Worm (Caenorhabditis elegans): ENCODE measurements around the gene T13C2.2.
"Not testable (repeated sequence)": the region's sequence is repeated elsewhere in the genome, so short reads cannot be mapped to it uniquely, and the experiment has no call there.

T13C2.2 gene

DNA sequence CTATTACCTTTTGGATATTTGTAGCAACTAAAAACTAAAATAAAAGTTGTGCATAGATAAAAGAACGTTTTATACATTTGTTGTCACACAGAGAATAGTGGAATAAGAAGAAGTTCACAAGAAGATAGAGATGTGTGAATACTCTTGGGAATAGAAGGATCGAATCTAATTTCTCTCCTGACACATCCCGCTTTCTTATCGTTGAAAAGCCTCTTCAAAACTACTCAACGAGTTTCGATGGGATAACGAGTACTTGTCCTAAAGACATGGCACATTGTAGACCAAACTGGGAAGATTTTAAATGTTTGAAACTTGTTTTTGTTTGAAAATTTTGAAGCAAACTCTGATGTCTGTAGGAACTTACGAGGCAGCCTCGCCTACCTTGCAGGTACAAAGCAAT lies 19.5 kb upstream of the T13C2.2 start:
- peak; percentile 50 for TF ChIP-seq ceh-27 (GFP tag; optimal IDR thresholded peaks at IDR 0.05)
- no peak for TF ChIP-seq hlh-12 (tag; optimal IDR thresholded peaks at IDR 0.05)
- no peak for TF ChIP-seq tbp1 (GFP tag; optimal IDR thresholded peaks at IDR 0.05)

- not testable (repeated sequence) for TF ChIP-seq mcd-1 (GFP tag; IDR thresholded peaks at IDR 0.05); nhr-90 (tag; optimal IDR thresholded peaks at IDR 0.05); bed-2 (GFP tag; IDR thresholded peaks at IDR 0.05)
Measured at ce11 chrII:6775076-6775475, 16.9 kb upstream of the T13C2.2 start, which contains the start of gene agr-1. agr-1 (minus strand) TSS chrII:6775176.

DNA sequence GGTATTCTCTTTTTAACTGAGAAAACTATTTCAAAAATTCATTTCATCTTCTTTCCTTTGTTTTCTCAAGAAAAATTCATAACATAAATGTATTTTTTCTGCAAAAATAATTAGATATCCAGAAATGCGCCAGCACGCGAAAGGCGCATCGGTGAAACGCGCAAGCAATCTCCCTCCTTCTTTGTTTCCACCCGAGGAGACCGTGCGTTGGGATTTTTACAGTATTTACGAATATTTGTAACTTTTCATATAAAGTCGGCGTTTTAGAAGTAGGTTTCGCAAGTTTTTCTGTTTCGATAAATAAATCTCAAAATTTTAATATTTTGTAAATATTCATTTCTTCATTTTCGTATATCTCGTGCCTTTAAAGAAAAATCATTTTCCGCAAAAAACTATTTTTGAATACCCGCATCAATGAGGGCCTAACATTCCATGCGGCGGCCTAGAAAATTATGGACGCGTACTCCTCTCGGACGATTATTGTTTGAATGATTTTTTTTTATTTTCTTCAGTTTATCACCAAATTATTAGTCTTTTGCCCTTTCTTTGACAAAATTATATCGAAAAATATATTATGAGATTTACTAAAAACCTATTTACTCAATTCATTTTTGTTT lies 15.5 kb upstream of the T13C2.2 start, which contains the start of gene ssup-72:
TSS of gene ssup-72 (plus strand) at position 181 of the 617 bp plus-strand sequence.
- TF ChIP-seq bed-1 (GFP tag; IDR thresholded peaks at IDR 0.05) (no peak), lir-1 (GFP tag; conservative IDR thresholded peaks at IDR 0.05) (no peak), dpl-1 (GFP tag; optimal IDR thresholded peaks at IDR 0.05) (peak; percentile 35), hsf-1 (GFP tag; IDR thresholded peaks at IDR 0.05) (no peak), nhr-179 (tag; optimal IDR thresholded peaks at IDR 0.05) (no peak), egl-44 (GFP tag; IDR thresholded peaks at IDR 0.05) (no peak), snpc-1.1 (tag; optimal IDR thresholded peaks at IDR 0.05; ENCODE audit: insufficient read depth) (no peak), lag-1 (GFP tag; IDR thresholded peaks at IDR 0.05) (no peak), athp-1 (tag; optimal IDR thresholded peaks at IDR 0.05) (peak; percentile 22), lin-35 (GFP tag; optimal IDR thresholded peaks at IDR 0.05) (no peak), let-607 (tag; optimal IDR thresholded peaks at IDR 0.05) (peak in 1 of 2 experiments; percentile 58), rcor-1 (GFP tag; IDR thresholded peaks at IDR 0.05) (no peak), aptf-3 (GFP tag; IDR thresholded peaks at IDR 0.05) (no peak), B0261.1 (tag; optimal IDR thresholded peaks at IDR 0.05) (no peak), mel-28 (tag; optimal IDR thresholded peaks at IDR 0.05; ENCODE audit: borderline replicate concordance) (no peak), chd-7 (tag; optimal IDR thresholded peaks at IDR 0.05) (no peak), snpc-4 (GFP tag; optimal IDR thresholded peaks at IDR 0.05) (no peak), snpc-4 (tag; optimal IDR thresholded peaks at IDR 0.05) (peak in 2 of 4 experiments; percentile 8 to 33), B0035.1 (tag; optimal IDR thresholded peaks at IDR 0.05) (no peak), mcd-1 (GFP tag; IDR thresholded peaks at IDR 0.05) (peak; percentile 62; the same call in 1 of the 2 replicates), F57C9.4 (tag; optimal IDR thresholded peaks at IDR 0.05) (no peak), atf-7 (tag; optimal IDR thresholded peaks at IDR 0.05) (no peak), tbx-9 (tag; optimal IDR thresholded peaks at IDR 0.05; ENCODE audit: borderline replicate concordance) (no peak), ztf-3 (GFP tag; optimal IDR thresholded peaks at IDR 0.05) (no peak), somi-1 (GFP tag; optimal IDR thresholded peaks at IDR 0.05) (no peak), lin-40 (tag; optimal IDR thresholded peaks at IDR 0.05) (peak; percentile 59), lin-26 (GFP tag; IDR thresholded peaks at IDR 0.05) (no peak), sptf-2 (GFP tag; optimal IDR thresholded peaks at IDR 0.05) (no peak), F33H1.4 (GFP tag; IDR thresholded peaks at IDR 0.05) (no peak; the same call in 1 of the 2 replicates), snpc-3.4 (tag; optimal IDR thresholded peaks at IDR 0.05) (no peak), ets-4 (GFP tag; optimal IDR thresholded peaks at IDR 0.05) (no peak), ztf-6 (GFP tag; IDR thresholded peaks at IDR 0.05) (no peak), lsl-1 (GFP tag; optimal IDR thresholded peaks at IDR 0.05) (peak; percentile 60), K12H6.12 (tag; optimal IDR thresholded peaks at IDR 0.05) (peak; percentile 1), F57A8.1 (GFP tag; optimal IDR thresholded peaks at IDR 0.05) (no peak), pbrm-1 (GFP tag; IDR thresholded peaks at IDR 0.05) (peak; percentile 50; the same call in 1 of the 2 replicates), sea-2 (GFP tag; IDR thresholded peaks at IDR 0.05) (no peak), zim-3 (tag; optimal IDR thresholded peaks at IDR 0.05) (no peak), ceh-91 (GFP tag; IDR thresholded peaks at IDR 0.05) (peak; percentile 45; the same call in 1 of the 2 replicates)
